Fruit fly (Drosophila melanogaster) whole organism, embryonic: Measurements from ENCODE around the gene CG11600.

ENCODE experiments used
- Neu2 ChIP-seq: fragments of 200-800 bp; sonication (Bioruptor generic); optimal IDR thresholded peaks from 3 replicates; lab custom pipeline; 2016; ENCODE audit warnings: missing biosample characterization, missing genetic modification characterization, borderline replicate concordance
- Sox102F ChIP-seq: fragments of 200-800 bp; sonication (Bioruptor generic); optimal IDR thresholded peaks from 2 replicates; lab custom pipeline; 2018; ENCODE audit warnings: missing biosample characterization, mild to moderate bottlenecking, missing genetic modification characterization, moderate library complexity
- grn ChIP-seq: fragments of 200-800 bp; sonication (Bioruptor generic); optimal IDR thresholded peaks from 3 replicates; lab custom pipeline; 2017; ENCODE audit warnings: missing biosample characterization, missing genetic modification characterization
- hkb ChIP-seq, 2 experiments: fragments of 200-800 bp in 1 of 2; fragments of >200 bp in 1 of 2; sonication (Bioruptor generic) in 1 of 2; IDR thresholded peaks in 1 of 2; optimal IDR thresholded peaks in 1 of 2; 2 replicates each; pipeline versions ENCODE4 v1.3.6 to Lab custom; 2017 to 2022; ENCODE audit warnings: missing biosample characterization in 1 of 2, missing genetic modification characterization in 1 of 2

DNA sequence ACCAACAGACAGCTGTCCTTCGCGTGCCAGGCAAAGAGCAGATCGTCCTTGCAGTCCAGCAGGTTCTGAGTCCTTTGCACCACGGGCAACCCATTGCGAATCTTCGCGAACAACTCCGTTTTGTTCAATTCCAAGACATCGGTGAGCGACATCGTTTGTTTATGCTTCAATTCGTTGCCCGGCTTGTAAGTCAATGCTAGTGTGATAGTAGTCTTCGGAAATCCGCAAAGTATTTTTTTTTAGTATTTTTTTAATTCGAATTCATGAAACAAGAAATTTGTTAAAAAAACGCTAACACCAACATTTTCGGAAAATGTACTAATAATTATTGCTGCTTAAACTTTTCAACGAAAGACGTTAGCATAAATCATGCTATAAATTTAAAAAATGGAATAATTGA, 42.5 kb downstream of the CG11600 start, which contains the start of gene mbo:
- TF ChIP-seq grn (no peak), Neu2 (GFP tag; lab: Kevin White, UChicago) (no peak), Sox102F (no peak), hkb (optimal IDR thresholded peaks at IDR 0.05; lab: Kevin White, UChicago) (no peak), hkb (GFP tag; IDR thresholded peaks at IDR 0.05; lab: Robert Waterston, UW) (no peak)
